Worm (Caenorhabditis elegans) whole organism, young adult: ENCODE measurements around the gene gpa-7.

ENCODE experiments used
- ama-1 ChIP-seq, 3 experiments: fragments of 150-350 bp in 1 of 3; sonication (generic microtip) in 2 of 3; optimal IDR thresholded peaks; 2 replicates each; lab custom pipeline; 2014 to 2018; ENCODE audit warnings: missing biosample characterization in 2 of 3, missing genetic modification characterization in 2 of 3, missing genetic modification reagents in 2 of 3
- egl-18 ChIP-seq: fragments of 200-800 bp; sonication (Bioruptor generic); IDR thresholded peaks from 2 replicates; pipeline ENCODE4 v1.3.6; 2022; ENCODE audit warnings: missing genetic modification reagents, missing genetic modification characterization, missing compliant biosample characterization
- lin-35 ChIP-seq, 3 experiments: fragments of 150-350 bp in 2 of 3; sonication (generic microtip) in 1 of 3; optimal IDR thresholded peaks; 2 replicates each; lab custom pipeline; 2014 to 2018; ENCODE audit warnings: missing biosample characterization in 3 of 3, missing genetic modification characterization in 3 of 3, missing genetic modification reagents in 3 of 3
- unc-62 ChIP-seq: fragments of 150-350 bp; optimal IDR thresholded peaks from 2 replicates; lab custom pipeline; 2014; ENCODE audit warnings: missing biosample characterization, missing genetic modification reagents, missing genetic modification characterization
- ztf-25 ChIP-seq: fragments of 200-800 bp; sonication (Bioruptor generic); IDR thresholded peaks from 2 replicates; pipeline ENCODE4 v1.3.6; 2022; ENCODE audit warnings: missing genetic modification reagents, missing genetic modification characterization, missing compliant biosample characterization

- no peak for TF ChIP-seq egl-18 (GFP tag; lab: Robert Waterston, UW)
- no peak for TF ChIP-seq ztf-25 (GFP tag; lab: Robert Waterston, UW)
- no peak for TF ChIP-seq lin-35 (GFP tag; optimal IDR thresholded peaks at IDR 0.05; lab: Kevin White, UChicago)
- no peak for TF ChIP-seq ama-1 (optimal IDR thresholded peaks at IDR 0.05; lab: Kevin White, UChicago)
- no peak for TF ChIP-seq ama-1 (GFP tag; optimal IDR thresholded peaks at IDR 0.05; lab: Kevin White, UChicago)
- TF ChIP-seq unc-62, result no peak
These were observed 46.7 kb upstream of the gpa-7 start, which contains the start of gene R11A8.1 for ce11 chrIV:10357072-10357471.
